Fruit fly (Drosophila melanogaster): ENCODE data around the gene CG5727.

CG5727 gene

DNA sequence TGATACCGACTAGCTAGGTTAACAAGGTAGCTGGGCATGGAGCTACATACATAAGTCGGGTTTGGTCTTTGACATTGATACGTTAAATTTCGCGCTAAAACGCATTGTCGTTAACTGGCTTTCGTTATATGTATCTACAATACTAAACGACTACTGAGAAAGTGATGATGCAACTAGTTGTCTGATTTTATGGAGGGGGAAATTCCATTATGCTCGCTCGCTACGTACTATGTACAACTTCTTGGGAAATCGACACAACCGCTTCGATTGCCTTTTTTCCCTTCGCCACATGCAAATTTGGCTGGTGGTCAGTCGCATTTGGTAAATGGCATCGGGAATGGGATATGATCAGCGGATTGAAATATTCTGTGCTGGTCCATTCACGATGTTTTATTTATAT, 9.5 kb upstream of the CG5727 start:
- TF ChIP-seq CG6276 (GFP tag; optimal IDR thresholded peaks at IDR 0.05) (no peak), fkh (GFP tag; optimal IDR thresholded peaks at IDR 0.05) (peak; percentile 6), salr (GFP tag; optimal IDR thresholded peaks at IDR 0.05) (no peak), CG15336 (GFP tag; IDR thresholded peaks at IDR 0.05) (no peak), Hr4 (GFP tag; optimal IDR thresholded peaks at IDR 0.05) (no peak), CG11902 (GFP tag; optimal IDR thresholded peaks at IDR 0.05) (no peak), CG34406 (GFP tag; optimal IDR thresholded peaks at IDR 0.05) (no peak)

DNA sequence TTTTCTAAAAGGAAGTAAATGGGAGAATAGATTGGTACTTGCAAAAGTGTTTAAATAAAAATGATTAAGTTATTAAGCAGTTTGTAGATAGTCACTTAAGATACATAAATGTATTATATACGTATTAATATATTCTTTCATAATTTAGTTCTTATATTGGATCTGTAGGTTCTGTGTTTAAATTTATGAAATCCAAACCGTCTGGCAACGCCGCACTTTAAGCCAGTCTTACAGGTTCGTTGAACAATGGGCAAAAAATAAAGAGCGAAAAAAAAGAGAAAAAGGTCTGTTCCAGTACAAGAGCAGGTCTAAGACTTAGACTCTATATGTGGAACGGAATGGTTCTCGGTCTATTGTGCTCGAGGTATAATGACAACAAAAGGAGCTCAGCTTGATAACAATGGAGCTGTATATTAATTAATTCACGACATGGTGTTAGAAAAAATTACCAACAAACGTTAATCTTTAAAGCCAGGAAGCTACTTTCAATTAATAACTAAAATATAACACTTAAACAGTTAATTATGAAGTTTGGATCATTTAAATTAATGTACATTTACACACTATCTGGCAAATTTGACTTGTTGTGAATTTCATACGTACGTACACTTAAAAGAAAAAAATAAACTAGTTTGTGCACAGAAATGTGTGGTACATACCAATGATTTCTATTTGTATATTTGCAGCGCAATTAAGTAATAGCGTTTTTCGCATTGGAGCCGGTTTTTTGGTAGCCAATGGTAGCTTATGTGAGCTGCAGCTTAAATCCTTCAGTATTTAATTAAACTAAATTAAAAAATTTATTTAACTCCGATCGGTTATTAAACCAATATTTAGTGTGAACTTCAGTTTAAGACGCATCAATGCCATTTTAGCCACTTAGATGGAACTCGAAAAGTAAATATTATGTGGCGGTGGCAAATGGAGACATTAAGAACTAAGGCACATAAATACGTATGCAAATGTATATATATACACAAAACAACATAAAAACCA, 1.4 kb downstream of the CG5727 start, which contains the start of gene CG5731:
Gene CG5731, minus strand, starts transcription at position 946 of the 996 bp plus-strand sequence.
- TF ChIP-seq Eip78C (GFP tag): peak; percentile 70
- peak; percentile 31 for TF ChIP-seq CG10631 (GFP tag; optimal IDR thresholded peaks at IDR 0.05)
- TF ChIP-seq CG8632 (GFP tag; optimal IDR thresholded peaks at IDR 0.05): no peak
- TF ChIP-seq fkh (GFP tag; optimal IDR thresholded peaks at IDR 0.05): peak; percentile 41

DNA sequence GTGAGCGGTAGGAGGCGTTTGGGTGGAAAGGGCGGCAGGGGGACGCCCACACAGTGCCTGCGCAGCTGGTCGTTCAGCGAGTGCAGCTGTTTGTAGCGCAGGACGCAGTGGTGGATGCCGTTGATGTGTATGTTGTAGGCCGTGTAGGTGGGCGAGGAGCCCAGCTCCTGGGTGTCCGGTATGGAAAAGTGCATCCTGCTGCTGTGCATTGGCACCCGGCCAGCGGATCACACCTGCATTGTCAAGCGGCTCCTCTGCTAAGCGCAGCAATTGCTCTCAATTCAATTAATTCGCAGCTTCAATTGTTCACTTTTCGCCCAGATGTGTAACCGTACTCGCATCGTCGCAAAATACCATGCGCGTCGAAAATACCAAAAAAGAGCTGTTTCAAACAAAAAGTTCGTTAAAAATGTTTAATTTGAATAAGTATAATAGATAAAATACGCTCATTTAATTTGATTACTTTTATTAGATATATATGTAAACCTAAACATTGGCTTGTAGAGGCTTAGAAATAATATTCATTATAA, 3.8 kb downstream of the CG5727 start, which contains the start of gene Snx17:
Gene Snx17, minus strand, starts transcription at position 329 of the 530 bp plus-strand sequence.
- TF ChIP-seq salr (GFP tag; optimal IDR thresholded peaks at IDR 0.05): no peak
- TF ChIP-seq Eip93F (GFP tag; optimal IDR thresholded peaks at IDR 0.05): no peak
- TF ChIP-seq Hr39 (GFP tag; optimal IDR thresholded peaks at IDR 0.05): no peak
- TF ChIP-seq eg (GFP tag; IDR thresholded peaks at IDR 0.05): no peak
- no peak for TF ChIP-seq ss (GFP tag; optimal IDR thresholded peaks at IDR 0.05)
- TF ChIP-seq CG1621 (tag; optimal IDR thresholded peaks at IDR 0.05): no peak
- TF ChIP-seq fkh (GFP tag; optimal IDR thresholded peaks at IDR 0.05): no peak
- TF ChIP-seq CG31627 (GFP tag; optimal IDR thresholded peaks at IDR 0.05): no peak
- no peak for TF ChIP-seq Sox15 (GFP tag; optimal IDR thresholded peaks at IDR 0.05)
- no peak for TF ChIP-seq Eip75B (GFP tag; optimal IDR thresholded peaks at IDR 0.05)
- no peak for TF ChIP-seq CG11294 (GFP tag; IDR thresholded peaks at IDR 0.05)
- TF ChIP-seq CG7368 (GFP tag; optimal IDR thresholded peaks at IDR 0.05): no peak
- no peak for TF ChIP-seq CG11902 (GFP tag; optimal IDR thresholded peaks at IDR 0.05)
- no peak for TF ChIP-seq pdm3 (GFP tag; optimal IDR thresholded peaks at IDR 0.05)
- no peak for TF ChIP-seq CG8632 (GFP tag; optimal IDR thresholded peaks at IDR 0.05)
- TF ChIP-seq dac (GFP tag; optimal IDR thresholded peaks at IDR 0.05): no peak
- TF ChIP-seq CG8119 (GFP tag; IDR thresholded peaks at IDR 0.05): no peak
- TF ChIP-seq dsx (GFP tag; optimal IDR thresholded peaks at IDR 0.05; ENCODE audit: poor library complexity, severe bottlenecking): no peak

DNA sequence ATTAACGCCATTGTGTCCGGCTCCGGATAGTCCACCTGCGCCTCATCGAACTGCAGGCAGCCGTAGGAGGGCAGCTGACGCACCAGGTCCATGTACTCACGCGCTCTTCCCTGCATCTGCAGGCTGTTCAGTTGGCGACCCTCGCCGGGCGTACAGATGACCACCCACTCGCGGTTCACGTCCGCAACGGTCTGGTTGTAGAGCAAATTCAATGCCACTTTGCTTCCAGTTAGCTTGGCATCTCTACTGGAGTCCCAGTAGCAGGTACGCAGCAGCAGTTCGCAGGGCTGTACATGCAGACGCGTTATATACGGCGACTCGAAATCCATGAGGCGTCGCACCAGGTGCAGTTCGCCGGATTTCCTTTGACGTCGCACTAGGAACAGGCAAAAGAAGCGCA, 4.5 kb downstream of the CG5727 start:
- no peak for TF ChIP-seq CG11294 (GFP tag; IDR thresholded peaks at IDR 0.05)
- TF ChIP-seq dac (GFP tag; optimal IDR thresholded peaks at IDR 0.05): no peak
- TF ChIP-seq ss (GFP tag; optimal IDR thresholded peaks at IDR 0.05): no peak
- no peak for TF ChIP-seq CG11902 (GFP tag; optimal IDR thresholded peaks at IDR 0.05)
- no peak for TF ChIP-seq CG6792 (GFP tag; optimal IDR thresholded peaks at IDR 0.05)
- no peak for TF ChIP-seq CG7368 (GFP tag; optimal IDR thresholded peaks at IDR 0.05)
- no peak for TF ChIP-seq OdsH (GFP tag; optimal IDR thresholded peaks at IDR 0.05)
- no peak for TF ChIP-seq CG6808 (GFP tag; optimal IDR thresholded peaks at IDR 0.05)
- no peak for TF ChIP-seq cyc (GFP tag; optimal IDR thresholded peaks at IDR 0.05)
- TF ChIP-seq CG8119 (GFP tag; IDR thresholded peaks at IDR 0.05): no peak
- no peak for TF ChIP-seq Met (GFP tag; optimal IDR thresholded peaks at IDR 0.05)
- TF ChIP-seq CG6163 (GFP tag; IDR thresholded peaks at IDR 0.05): no peak
- TF ChIP-seq Hr38 (GFP tag; optimal IDR thresholded peaks at IDR 0.05): no peak
- no peak for TF ChIP-seq Hr39 (GFP tag; optimal IDR thresholded peaks at IDR 0.05)
- no peak for TF ChIP-seq CG6276 (GFP tag; optimal IDR thresholded peaks at IDR 0.05)
- no peak for TF ChIP-seq Hr4 (GFP tag; optimal IDR thresholded peaks at IDR 0.05)
- no peak for TF ChIP-seq Gug (GFP tag; IDR thresholded peaks at IDR 0.05)
